Fruit fly (Drosophila melanogaster): Measurements from ENCODE around the gene ppk19.

ppk19 gene

dm6 chr3R:29711434-29711833 lies 39.2 kb downstream of the ppk19 start (continued):
- TF ChIP-seq Xrp1 (GFP tag; IDR thresholded peaks at IDR 0.05) (peak; percentile 43), CG34376 (GFP tag; optimal IDR thresholded peaks at IDR 0.05) (no peak), Sry-β (GFP tag; optimal IDR thresholded peaks at IDR 0.05) (no peak), Bgb (GFP tag; IDR thresholded peaks at IDR 0.05; ENCODE audit: partially characterized antibody) (no peak), vvl (GFP tag; IDR thresholded peaks at IDR 0.05) (0 out of 2 replicates have a peak, but pooled peaks have one; percentile 17), zen2 (GFP tag; IDR thresholded peaks at IDR 0.05; ENCODE audit: partially characterized antibody) (no peak), Ada2b (GFP tag; IDR thresholded peaks at IDR 0.05) (0 out of 2 replicates have a peak, but pooled peaks have one; percentile 15), CG33213 (GFP tag; optimal IDR thresholded peaks at IDR 0.05) (no peak), tin (GFP tag; optimal IDR thresholded peaks at IDR 0.05) (no peak), otp (GFP tag; IDR thresholded peaks at IDR 0.05) (0 out of 3 replicates have a peak, but pooled peaks have one; percentile 7), dmrt11E (tag; optimal IDR thresholded peaks at IDR 0.05) (peak; percentile 46), Vsx1 (GFP tag; optimal IDR thresholded peaks at IDR 0.05) (no peak), CG7745 (tag; optimal IDR thresholded peaks at IDR 0.05) (no peak), hb (GFP tag; IDR thresholded peaks at IDR 0.05; ENCODE audit: partially characterized antibody) (no peak), sens (GFP tag) (peak; percentile 81), ac (GFP tag; optimal IDR thresholded peaks at IDR 0.05) (no peak), chn (GFP tag; optimal IDR thresholded peaks at IDR 0.05) (peak; percentile 6), kni (GFP tag; optimal IDR thresholded peaks at IDR 0.05) (no peak), Sry-δ (GFP tag; optimal IDR thresholded peaks at IDR 0.05) (no peak), CG16863 (GFP tag; optimal IDR thresholded peaks at IDR 0.05) (no peak), jumu (GFP tag; optimal IDR thresholded peaks at IDR 0.05) (no peak), CG11695 (GFP tag; IDR thresholded peaks at IDR 0.05) (no peak), CG2712 (tag; optimal IDR thresholded peaks at IDR 0.05) (peak; percentile 14), grau (tag; optimal IDR thresholded peaks at IDR 0.05) (peak; percentile 0), Abd-B (GFP tag; optimal IDR thresholded peaks at IDR 0.05) (peak; percentile 14), Dp (GFP tag; optimal IDR thresholded peaks at IDR 0.05) (no peak), ftz-f1 (GFP tag; optimal IDR thresholded peaks at IDR 0.05) (no peak), prd (optimal IDR thresholded peaks at IDR 0.05) (no peak), prd (GFP tag; IDR thresholded peaks at IDR 0.05) (peak; percentile 55; the same call in 2 of the 3 replicates), Max (GFP tag; optimal IDR thresholded peaks at IDR 0.05) (no peak), CG34422 (GFP tag; IDR thresholded peaks at IDR 0.05) (0 out of 3 replicates have a peak, but pooled peaks have one; percentile 30), lola (GFP tag; optimal IDR thresholded peaks at IDR 0.05) (peak in 1 of 3 experiments; percentile 41), az2 (GFP tag; optimal IDR thresholded peaks at IDR 0.05) (peak; percentile 11), row (GFP tag; IDR thresholded peaks at IDR 0.05) (peak; percentile 35; the same call in 2 of the 3 replicates), CG6689 (GFP tag; IDR thresholded peaks at IDR 0.05) (0 out of 2 replicates have a peak, but pooled peaks have one; percentile 5), phol (tag; optimal IDR thresholded peaks at IDR 0.05) (peak; percentile 19), bsh (GFP tag; optimal IDR thresholded peaks at IDR 0.05) (peak in 1 of 2 experiments; percentile 40), fd96Cb (tag; optimal IDR thresholded peaks at IDR 0.05) (peak; percentile 3), sisA (GFP tag; IDR thresholded peaks at IDR 0.05) (peak; percentile 49), crol (GFP tag; IDR thresholded peaks at IDR 0.05) (no peak), C15 (GFP tag; IDR thresholded peaks at IDR 0.05) (no peak), CG32767 (GFP tag; IDR thresholded peaks at IDR 0.05) (no peak), zen (tag; optimal IDR thresholded peaks at IDR 0.05) (no peak), Oli (tag; optimal IDR thresholded peaks at IDR 0.05) (peak; percentile 18), CG17186 (GFP tag; optimal IDR thresholded peaks at IDR 0.05) (no peak), amos (GFP tag; IDR thresholded peaks at IDR 0.05; ENCODE audit: partially characterized antibody) (no peak), dysf (GFP tag; IDR thresholded peaks at IDR 0.05) (0 out of 3 replicates have a peak, but pooled peaks have one; percentile 41), zfh1 (GFP tag; IDR thresholded peaks at IDR 0.05) (peak; percentile 54; the same call in 2 of the 3 replicates), CG9817 (tag; optimal IDR thresholded peaks at IDR 0.05) (no peak), CG30431 (GFP tag; optimal IDR thresholded peaks at IDR 0.05) (peak; percentile 7)

Measured in whole organism, embryonic.